Fruit fly (Drosophila melanogaster): ENCODE data around the gene CG3402.

The CG3402 gene

dm6 chr3L:632058-632457 is 20.6 kb downstream of the CG3402 start (continued):
- peak in 1 of 2 experiments; percentile 45 for TF ChIP-seq Pdp1 (GFP tag; optimal IDR thresholded peaks at IDR 0.05)
- TF ChIP-seq az2 (GFP tag; optimal IDR thresholded peaks at IDR 0.05) = no peak
- no peak for TF ChIP-seq eyg (GFP tag; optimal IDR thresholded peaks at IDR 0.05)
- TF ChIP-seq Hr39 (optimal IDR thresholded peaks at IDR 0.05) = no peak
- TF ChIP-seq lab (GFP tag; optimal IDR thresholded peaks at IDR 0.05) = peak; percentile 4
- TF ChIP-seq Asciz (GFP tag; optimal IDR thresholded peaks at IDR 0.05) = no peak
- TF ChIP-seq Mes4 (GFP tag; optimal IDR thresholded peaks at IDR 0.05) = no peak
- TF ChIP-seq CG12219 (GFP tag; optimal IDR thresholded peaks at IDR 0.05) = no peak
- TF ChIP-seq CG12769 (tag; optimal IDR thresholded peaks at IDR 0.05) = peak; percentile 59
- TF ChIP-seq Max (GFP tag; optimal IDR thresholded peaks at IDR 0.05) = no peak
- peak; percentile 24 for TF ChIP-seq sug (tag; optimal IDR thresholded peaks at IDR 0.05)
- TF ChIP-seq CG6175 (GFP tag; IDR thresholded peaks at IDR 0.05) = peak; percentile 58; the same call in 1 of the 3 replicates
- no peak for TF ChIP-seq CG14441 (GFP tag; IDR thresholded peaks at IDR 0.05)
- TF ChIP-seq sr (GFP tag; IDR thresholded peaks at IDR 0.05) = peak; percentile 58
- TF ChIP-seq CG10654 (GFP tag; optimal IDR thresholded peaks at IDR 0.05) = no peak
- TF ChIP-seq sob (GFP tag; IDR thresholded peaks at IDR 0.05) = peak; percentile 38; the same call in 1 of the 2 replicates
- 0 out of 2 replicates have a peak, but pooled peaks have one; percentile 11 for TF ChIP-seq CG32767 (GFP tag; IDR thresholded peaks at IDR 0.05)
- TF ChIP-seq Med (GFP tag) = peak; percentile 49
- no peak for TF ChIP-seq Meics (GFP tag; optimal IDR thresholded peaks at IDR 0.05)
- TF ChIP-seq HLH54F (GFP tag; optimal IDR thresholded peaks at IDR 0.05) = no peak
- no peak for TF ChIP-seq fd3F (GFP tag; optimal IDR thresholded peaks at IDR 0.05)
- TF ChIP-seq CG30020 (tag; optimal IDR thresholded peaks at IDR 0.05) = no peak
- TF ChIP-seq HLHmδ (GFP tag; optimal IDR thresholded peaks at IDR 0.05) = no peak
- TF ChIP-seq CG12104 (GFP tag; optimal IDR thresholded peaks at IDR 0.05) = no peak
- TF ChIP-seq jing (GFP tag; optimal IDR thresholded peaks at IDR 0.05) = no peak
- TF ChIP-seq disco-r (GFP tag; optimal IDR thresholded peaks at IDR 0.05) = no peak
- TF ChIP-seq C15 (GFP tag; IDR thresholded peaks at IDR 0.05) = no peak
- TF ChIP-seq CG34376 (GFP tag; optimal IDR thresholded peaks at IDR 0.05) = peak; percentile 16
- TF ChIP-seq mirr (GFP tag; optimal IDR thresholded peaks at IDR 0.05) = peak; percentile 27
- TF ChIP-seq crol (GFP tag; IDR thresholded peaks at IDR 0.05) = peak; percentile 73
- TF ChIP-seq CG9932 (GFP tag; IDR thresholded peaks at IDR 0.05) = 0 out of 2 replicates have a peak, but pooled peaks have one; percentile 21
- TF ChIP-seq CG18599 (GFP tag; optimal IDR thresholded peaks at IDR 0.05) = peak; percentile 15
- no peak for TF ChIP-seq Bdp1 (GFP tag; optimal IDR thresholded peaks at IDR 0.05)
- TF ChIP-seq CG13894 (tag; optimal IDR thresholded peaks at IDR 0.05) = peak; percentile 44
- TF ChIP-seq Camta (GFP tag; optimal IDR thresholded peaks at IDR 0.05) = no peak
- TF ChIP-seq sd (tag; optimal IDR thresholded peaks at IDR 0.05) = peak; percentile 70
- TF ChIP-seq CG1832 (GFP tag; optimal IDR thresholded peaks at IDR 0.05) = no peak
- TF ChIP-seq kay (GFP tag; optimal IDR thresholded peaks at IDR 0.05) = no peak
- no peak for TF ChIP-seq CrebB (tag; optimal IDR thresholded peaks at IDR 0.05)
- TF ChIP-seq Scr (GFP tag; IDR thresholded peaks at IDR 0.05; ENCODE audit: partially characterized antibody) = no peak
- TF ChIP-seq caup (GFP tag; optimal IDR thresholded peaks at IDR 0.05; ENCODE audit: severe bottlenecking) = no peak

DNA sequence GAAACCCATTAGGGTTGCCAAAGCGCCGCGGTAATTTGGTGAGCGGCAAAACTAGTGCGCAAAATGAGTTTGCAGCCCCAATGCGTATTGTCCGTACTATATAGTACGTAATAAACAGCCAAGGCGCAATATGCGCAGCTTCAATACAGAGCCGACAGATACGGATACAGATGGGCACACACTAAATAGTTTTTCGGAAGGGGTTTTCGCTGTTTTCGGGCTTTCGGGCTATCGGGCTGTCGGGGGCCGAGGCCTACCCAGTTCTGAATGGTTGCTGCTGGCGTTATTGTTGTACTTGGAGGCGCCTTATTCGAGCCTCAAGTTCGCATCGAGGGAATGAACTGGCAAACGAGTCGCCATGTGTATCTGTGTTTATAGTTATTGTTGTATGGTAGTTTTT is 22.0 kb downstream of the CG3402 start:
- TF ChIP-seq Max (GFP tag; optimal IDR thresholded peaks at IDR 0.05) = no peak
- TF ChIP-seq hth (optimal IDR thresholded peaks at IDR 0.05) = no peak
- no peak for TF ChIP-seq ac (GFP tag; optimal IDR thresholded peaks at IDR 0.05)
- no peak for TF ChIP-seq Sin3A (optimal IDR thresholded peaks at IDR 0.05)
- TF ChIP-seq CG12659 (GFP tag; optimal IDR thresholded peaks at IDR 0.05) = no peak
- peak; percentile 24 for TF ChIP-seq abd-A (tag; optimal IDR thresholded peaks at IDR 0.05)
- TF ChIP-seq Rfx (GFP tag; IDR thresholded peaks at IDR 0.05) = peak; percentile 40; the same call in 1 of the 2 replicates
- TF ChIP-seq Hr39 (optimal IDR thresholded peaks at IDR 0.05) = no peak
- no peak for TF ChIP-seq gt (GFP tag; IDR thresholded peaks at IDR 0.05)
- no peak for TF ChIP-seq Sox100B (GFP tag; optimal IDR thresholded peaks at IDR 0.05)
- TF ChIP-seq dysf (GFP tag; IDR thresholded peaks at IDR 0.05) = no peak
- TF ChIP-seq CG14710 (tag; optimal IDR thresholded peaks at IDR 0.05) = no peak
- TF ChIP-seq CG10431 (GFP tag; optimal IDR thresholded peaks at IDR 0.05) = no peak
- no peak for TF ChIP-seq CG3726 (GFP tag; IDR thresholded peaks at IDR 0.05)
- TF ChIP-seq Six4 (GFP tag; optimal IDR thresholded peaks at IDR 0.05) = no peak

All from whole organism, embryonic.